Fruit fly (Drosophila melanogaster) whole organism, embryonic: ENCODE results near the gene path.

Source experiments
- Bteb2 ChIP-seq: fragments of 200-800 bp; sonication (Bioruptor generic); optimal IDR thresholded peaks from 2 replicates; lab custom pipeline; 2016; ENCODE audit warnings: missing biosample characterization, missing genetic modification characterization
- C15 ChIP-seq: fragments of 200-800 bp; sonication (Bioruptor generic); IDR thresholded peaks from 3 replicates; pipeline ENCODE4 v1.3.6; 2022; ENCODE audit warnings: missing biosample characterization, missing genetic modification characterization
- CG10274 ChIP-seq: fragments of 200-800 bp; sonication (Bioruptor generic); optimal IDR thresholded peaks from 3 replicates; lab custom pipeline; 2017; ENCODE audit warnings: missing biosample characterization, mild to moderate bottlenecking, missing genetic modification characterization
- CG11456 ChIP-seq: fragments of 200-800 bp; sonication (Bioruptor generic); IDR thresholded peaks from 3 replicates; pipeline ENCODE4 v1.3.6; 2022; ENCODE audit warnings: missing biosample characterization, missing genetic modification characterization
- CG12942 ChIP-seq: fragments of 200-800 bp; sonication (Bioruptor generic); optimal IDR thresholded peaks from 3 replicates; lab custom pipeline; 2016; ENCODE audit warnings: missing biosample characterization, missing genetic modification characterization
- CG13624 ChIP-seq: fragments of 200-800 bp; sonication (Bioruptor generic); optimal IDR thresholded peaks from 2 replicates; lab custom pipeline; 2016; ENCODE audit warnings: missing biosample characterization, missing genetic modification characterization
- CG14965 ChIP-seq: fragments of 200-800 bp; sonication (Bioruptor generic); optimal IDR thresholded peaks from 2 replicates; lab custom pipeline; 2016; ENCODE audit warnings: missing biosample characterization, missing genetic modification characterization, borderline replicate concordance
- CG1529 ChIP-seq: fragments of 200-800 bp; sonication (Bioruptor generic); optimal IDR thresholded peaks from 3 replicates; lab custom pipeline; 2018; ENCODE audit warnings: missing biosample characterization, missing genetic modification characterization
- CG15514 ChIP-seq: fragments of 200-800 bp; sonication (Bioruptor generic); optimal IDR thresholded peaks from 3 replicates; lab custom pipeline; 2017; ENCODE audit warnings: missing biosample characterization, missing genetic modification characterization, mild to moderate bottlenecking, moderate library complexity, missing genetic modification reagents
- CG17328 ChIP-seq: fragments of 200-800 bp; sonication (Bioruptor generic); IDR thresholded peaks from 2 replicates; pipeline ENCODE4 v1.3.6; 2022; ENCODE audit warnings: missing biosample characterization, missing genetic modification characterization
- CG17359 ChIP-seq: fragments of 200-800 bp; sonication (Bioruptor generic); optimal IDR thresholded peaks from 3 replicates; lab custom pipeline; 2018; ENCODE audit warnings: missing biosample characterization, mild to moderate bottlenecking, missing genetic modification characterization, moderate library complexity
- CG2120 ChIP-seq: fragments of 200-800 bp; sonication (Bioruptor generic); optimal IDR thresholded peaks from 3 replicates; lab custom pipeline; 2016; ENCODE audit warnings: missing biosample characterization, missing genetic modification characterization
- CG31388 ChIP-seq: fragments of 200-800 bp; sonication (Bioruptor generic); optimal IDR thresholded peaks from 2 replicates; lab custom pipeline; 2016; ENCODE audit warnings: missing biosample characterization, missing genetic modification characterization
- CG34224 ChIP-seq: fragments of 200-800 bp; sonication (Bioruptor generic); IDR thresholded peaks from 3 replicates; pipeline ENCODE4 v1.3.6; 2022; ENCODE audit warnings: missing biosample characterization, missing genetic modification characterization; ENCODE audit not compliant: partially characterized antibody
- CG4707 ChIP-seq: fragments of 200-800 bp; sonication (Bioruptor generic); optimal IDR thresholded peaks from 2 replicates; lab custom pipeline; 2018; ENCODE audit warnings: missing biosample characterization, mild to moderate bottlenecking, missing genetic modification characterization, moderate library complexity
- CG4820 ChIP-seq: fragments of 200-800 bp; sonication (Bioruptor generic); optimal IDR thresholded peaks from 3 replicates; lab custom pipeline; 2016; ENCODE audit warnings: missing biosample characterization, missing genetic modification characterization
- CG6175 ChIP-seq: fragments of 200-800 bp; sonication (Bioruptor generic); IDR thresholded peaks from 3 replicates; pipeline ENCODE4 v1.3.6; 2022; ENCODE audit warnings: missing biosample characterization, missing genetic modification characterization
- CG8290 ChIP-seq, 3 experiments: fragments of 200-800 bp; sonication (Bioruptor generic); optimal IDR thresholded peaks; 2 replicates each; lab custom pipeline; 2016 to 2019; ENCODE audit warnings: missing biosample characterization in 3 of 3, missing genetic modification characterization in 3 of 3, mild to moderate bottlenecking in 2 of 3, moderate library complexity in 1 of 3
- CG8944 ChIP-seq: fragments of 200-800 bp; sonication (Bioruptor generic); optimal IDR thresholded peaks from 3 replicates; lab custom pipeline; 2016; ENCODE audit warnings: missing biosample characterization, missing genetic modification characterization
- CkIIα-i1 ChIP-seq: fragments of 200-800 bp; sonication (Bioruptor generic); IDR thresholded peaks from 2 replicates; pipeline ENCODE4 v1.3.6; 2022; ENCODE audit warnings: missing biosample characterization, missing genetic modification characterization
- D19B ChIP-seq: fragments of 200-800 bp; sonication (Bioruptor generic); optimal IDR thresholded peaks from 2 replicates; lab custom pipeline; 2017; ENCODE audit warnings: missing biosample characterization, mild to moderate bottlenecking, missing genetic modification characterization
- Doc3 ChIP-seq: fragments of 200-800 bp; sonication (Bioruptor generic); IDR thresholded peaks from 3 replicates; pipeline ENCODE4 v1.3.6; 2022; ENCODE audit warnings: missing biosample characterization, missing genetic modification characterization; ENCODE audit not compliant: partially characterized antibody
- Drgx ChIP-seq: fragments of 200-800 bp; sonication (Bioruptor generic); IDR thresholded peaks from 2 replicates; pipeline ENCODE4 v1.3.6; 2022; ENCODE audit warnings: missing biosample characterization, missing genetic modification characterization
- Ets97D ChIP-seq: fragments of 200-800 bp; sonication (Bioruptor generic); optimal IDR thresholded peaks from 3 replicates; lab custom pipeline; 2016; ENCODE audit warnings: missing biosample characterization, missing genetic modification characterization
- Fer2 ChIP-seq: fragments of 200-800 bp; sonication (Bioruptor generic); optimal IDR thresholded peaks from 2 replicates; lab custom pipeline; 2018; ENCODE audit warnings: missing biosample characterization, mild to moderate bottlenecking, missing genetic modification characterization, moderate library complexity
- GATAe ChIP-seq: fragments of 200-800 bp; sonication (Bioruptor generic); conservative IDR thresholded peaks from 2 replicates; pipeline ENCODE4 v1.3.6; 2022; ENCODE audit warnings: missing biosample characterization, missing genetic modification characterization
- Gsc ChIP-seq: fragments of 200-800 bp; sonication (Bioruptor generic); IDR thresholded peaks from 2 replicates; pipeline ENCODE4 v1.3.6; 2022; ENCODE audit warnings: missing biosample characterization, missing genetic modification characterization
- Kr ChIP-seq: fragments of 200-800 bp; sonication (Bioruptor generic); optimal IDR thresholded peaks from 2 replicates; lab custom pipeline; 2017; ENCODE audit warnings: missing biosample characterization, mild to moderate bottlenecking, missing genetic modification characterization
- MTF-1 ChIP-seq: fragments of 200-800 bp; sonication (Bioruptor generic); optimal IDR thresholded peaks from 2 replicates; lab custom pipeline; 2018; ENCODE audit warnings: missing biosample characterization, mild to moderate bottlenecking, missing genetic modification characterization, borderline replicate concordance
- NC2α ChIP-seq: fragments of 200-800 bp; sonication (Bioruptor generic); optimal IDR thresholded peaks from 2 replicates; lab custom pipeline; 2016; ENCODE audit warnings: missing biosample characterization, missing genetic modification characterization
- Pdp1 ChIP-seq, 2 experiments: fragments of 200-800 bp; sonication (Bioruptor generic); optimal IDR thresholded peaks; 3 replicates each; lab custom pipeline; 2016; ENCODE audit warnings: missing biosample characterization in 2 of 2, missing genetic modification characterization in 2 of 2, mild to moderate bottlenecking in 1 of 2, moderate library complexity in 1 of 2
- ase ChIP-seq: fragments of 200-800 bp; sonication (Bioruptor generic); IDR thresholded peaks from 3 replicates; pipeline ENCODE4 v1.3.6; 2022; ENCODE audit warnings: missing biosample characterization, missing genetic modification characterization
- br ChIP-seq: fragments of >200 bp; optimal IDR thresholded peaks from 2 replicates; lab custom pipeline; 2017
- ci ChIP-seq: fragments of 200-800 bp; sonication (Bioruptor generic); IDR thresholded peaks from 3 replicates; pipeline ENCODE4 v1.3.6; 2022; ENCODE audit warnings: missing biosample characterization, missing genetic modification characterization
- dpn ChIP-seq, 2 experiments: fragments of 200-800 bp; sonication (Bioruptor generic); optimal IDR thresholded peaks; 3 replicates each; lab custom pipeline; 2016; ENCODE audit warnings: missing biosample characterization in 2 of 2, missing genetic modification characterization in 2 of 2
- ham ChIP-seq: fragments of 200-800 bp; sonication (Bioruptor generic); IDR thresholded peaks from 2 replicates; pipeline ENCODE4 v1.3.6; 2022; ENCODE audit warnings: missing biosample characterization, missing genetic modification characterization
- hth ChIP-seq: fragments of >200 bp; optimal IDR thresholded peaks from 2 replicates; lab custom pipeline; 2017; ENCODE audit warnings: inconsistent platforms
- insv ChIP-seq, 2 experiments: fragments of 200-800 bp; sonication (Bioruptor generic); optimal IDR thresholded peaks; 3 replicates each; lab custom pipeline; 2016 to 2018; ENCODE audit warnings: missing biosample characterization in 2 of 2, missing genetic modification characterization in 2 of 2
- pan ChIP-seq, 4 experiments: fragments of >200 bp in 3 of 4; fragments of 200-800 bp in 1 of 4; sonication (Bioruptor generic) in 1 of 4; optimal IDR thresholded peaks in 3 of 4; IDR thresholded peaks in 1 of 4; 2 replicates each; pipeline versions ENCODE4 v1.3.6 to Lab custom; 2017 to 2022; ENCODE audit warnings: missing biosample characterization in 2 of 4, missing genetic modification characterization in 2 of 4, mixed read lengths in 1 of 4
- pros ChIP-seq: fragments of 200-800 bp; sonication (Bioruptor generic); optimal IDR thresholded peaks from 3 replicates; lab custom pipeline; 2019; ENCODE audit warnings: missing biosample characterization, mild to moderate bottlenecking, missing genetic modification characterization, moderate library complexity
- pzg ChIP-seq: fragments of 200-800 bp; sonication (Bioruptor generic); optimal IDR thresholded peaks from 3 replicates; lab custom pipeline; 2018; ENCODE audit warnings: missing biosample characterization, mild to moderate bottlenecking, missing genetic modification characterization, moderate library complexity
- ro ChIP-seq: fragments of 200-800 bp; sonication (Bioruptor generic); IDR thresholded peaks from 2 replicates; pipeline ENCODE4 v1.3.6; 2022; ENCODE audit warnings: missing biosample characterization, missing genetic modification characterization
- salm ChIP-seq: fragments of 200-800 bp; sonication (Bioruptor generic); optimal IDR thresholded peaks from 2 replicates; lab custom pipeline; 2018; ENCODE audit warnings: missing biosample characterization, mild to moderate bottlenecking, missing genetic modification characterization
- so ChIP-seq: fragments of 200-800 bp; sonication (Bioruptor generic); IDR thresholded peaks from 3 replicates; pipeline ENCODE4 v1.3.6; 2022; ENCODE audit warnings: missing biosample characterization, missing genetic modification characterization
- sr ChIP-seq: fragments of 200-800 bp; sonication (Bioruptor generic); IDR thresholded peaks from 3 replicates; pipeline ENCODE4 v1.3.6; 2022; ENCODE audit warnings: missing biosample characterization, missing genetic modification characterization
- tna ChIP-seq: fragments of 200-800 bp; sonication (Bioruptor generic); IDR thresholded peaks from 2 replicates; pipeline ENCODE4 v1.3.6; 2022; ENCODE audit warnings: missing biosample characterization, missing genetic modification characterization; ENCODE audit not compliant: partially characterized antibody
- unpg ChIP-seq: fragments of 200-800 bp; sonication (Bioruptor generic); optimal IDR thresholded peaks from 3 replicates; lab custom pipeline; 2018; ENCODE audit warnings: missing biosample characterization, mild to moderate bottlenecking, missing genetic modification characterization, moderate library complexity
- vnd ChIP-seq: fragments of 200-800 bp; sonication (Bioruptor generic); IDR thresholded peaks from 3 replicates; pipeline ENCODE4 v1.3.6; 2022; ENCODE audit warnings: missing biosample characterization, missing genetic modification characterization; ENCODE audit not compliant: partially characterized antibody

Gene path

DNA sequence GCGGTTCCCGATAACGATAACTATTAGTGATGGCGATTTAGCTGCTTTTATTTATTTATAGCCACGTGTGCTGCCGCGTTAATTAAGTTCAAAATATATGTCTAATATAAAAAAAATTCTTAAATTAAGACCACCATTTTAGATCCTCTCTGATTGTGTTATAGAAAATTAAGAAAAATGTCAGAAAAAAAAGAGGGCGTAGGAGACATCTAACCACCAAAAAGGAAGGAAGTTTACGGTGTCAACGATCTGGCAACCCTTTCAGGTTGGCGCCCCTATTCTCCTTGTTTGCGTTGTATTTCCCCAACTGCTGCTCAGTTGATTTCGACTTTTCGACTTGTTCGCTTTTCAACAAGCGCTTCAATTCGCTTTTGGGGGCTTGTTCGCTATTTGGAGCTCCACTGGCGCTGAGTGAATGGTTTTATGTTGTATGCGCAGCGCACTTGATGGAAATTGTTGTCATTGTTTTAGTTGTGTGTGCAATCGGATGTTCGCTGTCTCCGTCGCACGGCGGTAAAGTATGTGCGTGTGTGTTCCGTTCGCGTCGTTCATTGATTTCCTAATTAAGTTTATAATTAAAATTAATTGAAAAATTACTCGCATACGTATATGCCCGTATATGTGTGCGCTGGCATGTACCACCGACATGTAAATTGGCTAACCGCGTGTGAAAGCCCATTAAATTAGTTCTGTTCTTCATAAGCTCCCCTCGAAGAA lies 44.2 kb downstream of the path start, which contains the start of the genes CG3434 and CG44838 (continued):
- TF ChIP-seq Fer2 (tag; lab: Kevin White, UChicago), result peak; percentile 69
- peak; percentile 45 for TF ChIP-seq CG1529 (GFP tag; lab: Kevin White, UChicago)
- no peak for TF ChIP-seq vnd (GFP tag; lab: Robert Waterston, UW)
- TF ChIP-seq salm (tag; lab: Kevin White, UChicago), result peak; percentile 37
- peak in 1 of 2 experiments; percentile 61 for TF ChIP-seq insv (GFP tag; optimal IDR thresholded peaks at IDR 0.05; lab: Kevin White, UChicago)
- TF ChIP-seq pan (optimal IDR thresholded peaks at IDR 0.05; lab: Kevin White, UChicago), result no peak
- peak in 1 of 2 experiments; percentile 66 for TF ChIP-seq pan (GFP tag; optimal IDR thresholded peaks at IDR 0.05 in 1 of 2, IDR thresholded peaks at IDR 0.05 in 1 of 2)
- peak; percentile 83 for TF ChIP-seq CG8290 (GFP tag; optimal IDR thresholded peaks at IDR 0.05; lab: Kevin White, UChicago)
- peak; percentile 27 to 81 for TF ChIP-seq CG8290 (tag; optimal IDR thresholded peaks at IDR 0.05; lab: Kevin White, UChicago)
- no peak for TF ChIP-seq GATAe
- TF ChIP-seq Pdp1 (GFP tag; optimal IDR thresholded peaks at IDR 0.05; lab: Kevin White, UChicago), result peak; percentile 57 to 65
- peak; percentile 45 for TF ChIP-seq CG10274 (GFP tag; lab: Kevin White, UChicago)
- TF ChIP-seq Kr (GFP tag; lab: Kevin White, UChicago), result no peak
- no peak for TF ChIP-seq CG14965 (GFP tag; lab: Kevin White, UChicago)
- peak; percentile 57 for TF ChIP-seq D19B (GFP tag; lab: Kevin White, UChicago)
- no peak for TF ChIP-seq Doc3
- TF ChIP-seq CG4707 (GFP tag; lab: Kevin White, UChicago), result no peak
- peak; percentile 74 to 84 for TF ChIP-seq dpn (GFP tag; optimal IDR thresholded peaks at IDR 0.05; lab: Kevin White, UChicago)
- TF ChIP-seq CG8944 (GFP tag; lab: Kevin White, UChicago), result peak; percentile 55
- peak; percentile 66 for TF ChIP-seq CG13624 (GFP tag; lab: Kevin White, UChicago)
- TF ChIP-seq sr, result no peak
- peak; percentile 79 for TF ChIP-seq CG17359 (tag; lab: Kevin White, UChicago)
- TF ChIP-seq CG11456 (GFP tag; lab: Robert Waterston, UW), result peak; percentile 79
- TF ChIP-seq ro (GFP tag; lab: Robert Waterston, UW), result no peak
- peak; percentile 36 for TF ChIP-seq MTF-1
- no peak for TF ChIP-seq so (GFP tag; lab: Robert Waterston, UW)
- peak; percentile 90 for TF ChIP-seq CG15514 (GFP tag; lab: Kevin White, UChicago)
- TF ChIP-seq CG17328 (GFP tag; lab: Robert Waterston, UW), result peak; percentile 74
- TF ChIP-seq ham (GFP tag; lab: Robert Waterston, UW), result no peak
- TF ChIP-seq CG6175 (GFP tag; lab: Robert Waterston, UW), result peak; percentile 44; the same call in 1 of the 3 replicates
- 0 out of 3 replicates have a peak, but pooled peaks have one; percentile 34 for TF ChIP-seq CG34224 (GFP tag; lab: Robert Waterston, UW)
- TF ChIP-seq NC2α (GFP tag; lab: Kevin White, UChicago), result peak; percentile 39
- TF ChIP-seq CG12942 (GFP tag; lab: Kevin White, UChicago), result peak; percentile 74
- no peak for TF ChIP-seq tna (GFP tag; lab: Robert Waterston, UW)
- TF ChIP-seq CkIIα-i1 (GFP tag; lab: Robert Waterston, UW), result no peak
- no peak for TF ChIP-seq hth (lab: Kevin White, UChicago)
- no peak; the same call in 1 of the 2 replicates for TF ChIP-seq Gsc (GFP tag; lab: Robert Waterston, UW)
- peak; percentile 79; the same call in 2 of the 3 replicates for TF ChIP-seq ci (GFP tag; lab: Robert Waterston, UW)
- TF ChIP-seq CG4820 (GFP tag; lab: Kevin White, UChicago), result peak; percentile 74
- peak; percentile 78 for TF ChIP-seq Ets97D (GFP tag; lab: Kevin White, UChicago)
- peak; percentile 72 for TF ChIP-seq Bteb2 (GFP tag; lab: Kevin White, UChicago)
- peak; percentile 73 for TF ChIP-seq ase (GFP tag; lab: Robert Waterston, UW)
- peak; percentile 52; the same call in 1 of the 3 replicates for TF ChIP-seq C15 (GFP tag; lab: Robert Waterston, UW)
- TF ChIP-seq CG2120 (GFP tag; lab: Kevin White, UChicago), result peak; percentile 90
- TF ChIP-seq CG31388 (GFP tag; lab: Kevin White, UChicago), result peak; percentile 32
- no peak for TF ChIP-seq br (lab: Kevin White, UChicago)
- TF ChIP-seq Drgx (GFP tag; lab: Robert Waterston, UW), result peak; percentile 58
- TF ChIP-seq pros (GFP tag; lab: Kevin White, UChicago), result peak; percentile 17
- peak; percentile 78 for TF ChIP-seq unpg
- peak; percentile 48 for TF ChIP-seq pzg (GFP tag; lab: Kevin White, UChicago)
